Fruit fly (Drosophila melanogaster) whole organism, embryonic: ENCODE measurements around the gene CG9616.

ENCODE experiments used
- CG10543 ChIP-seq: fragments of 200-800 bp; sonication (Bioruptor generic); optimal IDR thresholded peaks from 3 replicates; lab custom pipeline; 2017; ENCODE audit warnings: missing biosample characterization, mild to moderate bottlenecking, missing genetic modification characterization, moderate library complexity
- CG11695 ChIP-seq: fragments of 200-800 bp; sonication (Bioruptor generic); IDR thresholded peaks from 3 replicates; pipeline ENCODE4 v1.3.6; 2022; ENCODE audit warnings: missing biosample characterization, missing genetic modification characterization
- CG12155 ChIP-seq: fragments of 200-800 bp; sonication (Bioruptor generic); optimal IDR thresholded peaks from 3 replicates; lab custom pipeline; 2016; ENCODE audit warnings: missing biosample characterization, missing genetic modification characterization
- CG13287 ChIP-seq: fragments of 200-800 bp; sonication (Bioruptor generic); IDR thresholded peaks from 2 replicates; pipeline ENCODE4 v1.3.6; 2022; ENCODE audit warnings: missing biosample characterization, missing genetic modification characterization; ENCODE audit not compliant: partially characterized antibody
- CG13424 ChIP-seq: fragments of 200-800 bp; sonication (Bioruptor generic); optimal IDR thresholded peaks from 2 replicates; lab custom pipeline; 2019; ENCODE audit warnings: missing biosample characterization, mild to moderate bottlenecking, missing genetic modification characterization, moderate library complexity
- CG15514 ChIP-seq: fragments of 200-800 bp; sonication (Bioruptor generic); optimal IDR thresholded peaks from 3 replicates; lab custom pipeline; 2017; ENCODE audit warnings: missing biosample characterization, missing genetic modification characterization, mild to moderate bottlenecking, moderate library complexity, missing genetic modification reagents
- CG15601 ChIP-seq: fragments of 200-800 bp; sonication (Bioruptor generic); optimal IDR thresholded peaks from 3 replicates; lab custom pipeline; 2019; ENCODE audit warnings: missing biosample characterization, mild to moderate bottlenecking, missing genetic modification characterization, moderate library complexity
- CG17385 ChIP-seq: fragments of 200-800 bp; sonication (Bioruptor generic); optimal IDR thresholded peaks from 3 replicates; lab custom pipeline; 2018; ENCODE audit warnings: missing biosample characterization, mild to moderate bottlenecking, missing genetic modification characterization
- CG17829 ChIP-seq: fragments of 200-800 bp; optimal IDR thresholded peaks from 2 replicates; lab custom pipeline; 2019; ENCODE audit warnings: missing biosample characterization, mild to moderate bottlenecking, missing genetic modification characterization, moderate library complexity
- CG1792 ChIP-seq: fragments of 200-800 bp; sonication (Bioruptor generic); optimal IDR thresholded peaks from 2 replicates; lab custom pipeline; 2016; ENCODE audit warnings: missing biosample characterization, missing genetic modification characterization
- CG18262 ChIP-seq: fragments of 200-800 bp; optimal IDR thresholded peaks from 3 replicates; lab custom pipeline; 2019; ENCODE audit warnings: missing biosample characterization, mild to moderate bottlenecking, missing genetic modification characterization, moderate library complexity
- CG1832 ChIP-seq: fragments of 200-800 bp; sonication (Bioruptor generic); optimal IDR thresholded peaks from 2 replicates; lab custom pipeline; 2017; ENCODE audit warnings: missing biosample characterization, mild to moderate bottlenecking, missing genetic modification characterization, inconsistent platforms
- CG2199 ChIP-seq: fragments of 200-800 bp; sonication (Bioruptor generic); IDR thresholded peaks from 3 replicates; pipeline ENCODE4 v1.3.6; 2022; ENCODE audit warnings: missing biosample characterization, missing genetic modification characterization
- CG2678 ChIP-seq: fragments of 200-800 bp; sonication (Bioruptor generic); optimal IDR thresholded peaks from 3 replicates; lab custom pipeline; 2019; ENCODE audit warnings: missing biosample characterization, mild to moderate bottlenecking, missing genetic modification characterization, moderate library complexity
- CG32767 ChIP-seq: fragments of 200-800 bp; sonication (Bioruptor generic); IDR thresholded peaks from 2 replicates; pipeline ENCODE4 v1.3.6; 2022; ENCODE audit warnings: missing biosample characterization, missing genetic modification characterization
- CG4707 ChIP-seq: fragments of 200-800 bp; sonication (Bioruptor generic); optimal IDR thresholded peaks from 2 replicates; lab custom pipeline; 2018; ENCODE audit warnings: missing biosample characterization, mild to moderate bottlenecking, missing genetic modification characterization, moderate library complexity
- CG4820 ChIP-seq: fragments of 200-800 bp; sonication (Bioruptor generic); optimal IDR thresholded peaks from 3 replicates; lab custom pipeline; 2016; ENCODE audit warnings: missing biosample characterization, missing genetic modification characterization
- CG6272 ChIP-seq: fragments of 200-800 bp; sonication (Bioruptor generic); IDR thresholded peaks from 2 replicates; pipeline ENCODE4 v1.3.6; 2022; ENCODE audit warnings: missing biosample characterization, missing genetic modification characterization
- CG7745 ChIP-seq: fragments of 200-800 bp; sonication (Bioruptor generic); optimal IDR thresholded peaks from 2 replicates; lab custom pipeline; 2018; ENCODE audit warnings: missing biosample characterization, mild to moderate bottlenecking, missing genetic modification characterization, moderate library complexity
- CG8089 ChIP-seq: fragments of 200-800 bp; sonication (Bioruptor generic); optimal IDR thresholded peaks from 3 replicates; lab custom pipeline; 2016; ENCODE audit warnings: missing biosample characterization, missing genetic modification characterization
- CG8290 ChIP-seq, 3 experiments: fragments of 200-800 bp; sonication (Bioruptor generic); optimal IDR thresholded peaks; 2 replicates each; lab custom pipeline; 2016 to 2019; ENCODE audit warnings: missing biosample characterization in 3 of 3, missing genetic modification characterization in 3 of 3, mild to moderate bottlenecking in 2 of 3, moderate library complexity in 1 of 3
- D19A ChIP-seq: fragments of 200-800 bp; optimal IDR thresholded peaks from 3 replicates; lab custom pipeline; 2019; ENCODE audit warnings: missing biosample characterization, mild to moderate bottlenecking, missing genetic modification characterization, moderate library complexity
- Dfd ChIP-seq, 2 experiments: fragments of >200 bp; optimal IDR thresholded peaks; 2 replicates each; lab custom pipeline; 2017; ENCODE audit warnings: missing biosample characterization in 2 of 2, missing genetic modification characterization in 2 of 2
- Drgx ChIP-seq: fragments of 200-800 bp; sonication (Bioruptor generic); IDR thresholded peaks from 2 replicates; pipeline ENCODE4 v1.3.6; 2022; ENCODE audit warnings: missing biosample characterization, missing genetic modification characterization
- Hr51 ChIP-seq, 2 experiments: fragments of 200-800 bp; sonication (Bioruptor generic); optimal IDR thresholded peaks; 2 replicates in 1 of 2; 3 replicates in 1 of 2; lab custom pipeline; 2016 to 2018; ENCODE audit warnings: missing biosample characterization in 2 of 2, missing genetic modification characterization in 2 of 2, mild to moderate bottlenecking in 1 of 2, moderate library complexity in 1 of 2
- Med ChIP-seq: fragments of 200-800 bp; sonication (Bioruptor generic); peaks from one replicate; lab custom pipeline; 2016; ENCODE audit warnings: missing biosample characterization, missing genetic modification characterization, mild to moderate bottlenecking, inconsistent platforms, moderate library complexity
- Ptx1 ChIP-seq: fragments of 200-800 bp; sonication (Bioruptor generic); IDR thresholded peaks from 2 replicates; pipeline ENCODE4 v1.3.6; 2022; ENCODE audit warnings: missing biosample characterization, missing genetic modification characterization
- Xrp1 ChIP-seq: fragments of 200-800 bp; sonication (Bioruptor generic); IDR thresholded peaks from 2 replicates; pipeline ENCODE4 v1.3.6; 2022; ENCODE audit warnings: missing biosample characterization, missing genetic modification characterization
- abd-A ChIP-seq: fragments of 200-800 bp; sonication (Bioruptor generic); optimal IDR thresholded peaks from 3 replicates; lab custom pipeline; 2019; ENCODE audit warnings: missing biosample characterization, mild to moderate bottlenecking, missing genetic modification characterization, moderate library complexity
- bigmax ChIP-seq: fragments of 200-800 bp; sonication (Bioruptor generic); optimal IDR thresholded peaks from 2 replicates; lab custom pipeline; 2018; ENCODE audit warnings: missing biosample characterization, mild to moderate bottlenecking, missing genetic modification characterization
- dysf ChIP-seq: fragments of 200-800 bp; sonication (Bioruptor generic); IDR thresholded peaks from 3 replicates; pipeline ENCODE4 v1.3.6; 2022; ENCODE audit warnings: missing biosample characterization, missing genetic modification characterization
- esg ChIP-seq: fragments of 200-800 bp; sonication (Bioruptor generic); conservative IDR thresholded peaks from 2 replicates; pipeline ENCODE4 v1.3.6; 2022; ENCODE audit warnings: missing biosample characterization, missing genetic modification characterization
- fd64A ChIP-seq: fragments of 200-800 bp; sonication (Bioruptor generic); optimal IDR thresholded peaks from 3 replicates; lab custom pipeline; 2018; ENCODE audit warnings: missing biosample characterization, mild to moderate bottlenecking, missing genetic modification characterization
- gem ChIP-seq: fragments of 200-800 bp; sonication (Bioruptor generic); optimal IDR thresholded peaks from 2 replicates; lab custom pipeline; 2019; ENCODE audit warnings: missing biosample characterization, mild to moderate bottlenecking, missing genetic modification characterization, moderate library complexity
- grau ChIP-seq: fragments of 200-800 bp; optimal IDR thresholded peaks from 3 replicates; lab custom pipeline; 2019; ENCODE audit warnings: missing biosample characterization, mild to moderate bottlenecking, missing genetic modification characterization, moderate library complexity
- lbe ChIP-seq: fragments of 200-800 bp; sonication (Bioruptor generic); optimal IDR thresholded peaks from 2 replicates; lab custom pipeline; 2016; ENCODE audit warnings: missing biosample characterization, mild to moderate bottlenecking, missing genetic modification characterization
- lov ChIP-seq, 2 experiments: fragments of 200-800 bp in 1 of 2; fragments of >200 bp in 1 of 2; sonication (Bioruptor generic) in 1 of 2; IDR thresholded peaks in 1 of 2; optimal IDR thresholded peaks in 1 of 2; 2 replicates in 1 of 2; 3 replicates in 1 of 2; pipeline versions ENCODE4 v1.3.6 to Lab custom; 2017 to 2022; ENCODE audit warnings: missing biosample characterization in 1 of 2, missing genetic modification characterization in 1 of 2
- oc ChIP-seq: fragments of 200-800 bp; sonication (Bioruptor generic); optimal IDR thresholded peaks from 2 replicates; lab custom pipeline; 2018; ENCODE audit warnings: missing biosample characterization, mild to moderate bottlenecking, missing genetic modification characterization, moderate library complexity
- pho ChIP-seq: fragments of 200-800 bp; sonication (Bioruptor generic); optimal IDR thresholded peaks from 2 replicates; lab custom pipeline; 2016; ENCODE audit warnings: missing biosample characterization, missing genetic modification characterization
- phol ChIP-seq: fragments of 200-800 bp; sonication (Bioruptor generic); optimal IDR thresholded peaks from 3 replicates; lab custom pipeline; 2018; ENCODE audit warnings: missing biosample characterization, mild to moderate bottlenecking, missing genetic modification characterization, moderate library complexity
- pzg ChIP-seq: fragments of 200-800 bp; sonication (Bioruptor generic); optimal IDR thresholded peaks from 3 replicates; lab custom pipeline; 2018; ENCODE audit warnings: missing biosample characterization, mild to moderate bottlenecking, missing genetic modification characterization, moderate library complexity
- sens ChIP-seq: fragments of 200-800 bp; sonication (Bioruptor generic); peaks from one replicate; lab custom pipeline; 2016; ENCODE audit warnings: missing biosample characterization, missing genetic modification characterization
- seq ChIP-seq: fragments of 200-800 bp; sonication (Bioruptor generic); IDR thresholded peaks from 2 replicates; pipeline ENCODE4 v1.3.6; 2022; ENCODE audit warnings: missing biosample characterization, missing genetic modification characterization
- tgo ChIP-seq: fragments of 200-800 bp; sonication (Bioruptor generic); IDR thresholded peaks from 3 replicates; pipeline ENCODE4 v1.3.6; 2022; ENCODE audit warnings: missing biosample characterization, missing genetic modification characterization
- toy ChIP-seq: fragments of 200-800 bp; sonication (Bioruptor generic); IDR thresholded peaks from 2 replicates; pipeline ENCODE4 v1.3.6; 2022; ENCODE audit warnings: missing biosample characterization, missing genetic modification characterization

CG9616 gene

dm6 chr3R:14282215-14283041 lies 37.2 kb upstream of the CG9616 start (continued):
- TF ChIP-seq lbe (GFP tag; lab: Kevin White, UChicago) (no peak), Xrp1 (GFP tag; lab: Robert Waterston, UW) (no peak), CG17385 (peak; percentile 40), CG32767 (GFP tag; lab: Robert Waterston, UW) (no peak), CG2199 (GFP tag; lab: Robert Waterston, UW) (no peak), abd-A (peak; percentile 63), CG10543 (GFP tag; lab: Kevin White, UChicago) (no peak), CG11695 (no peak), CG15601 (tag; lab: Kevin White, UChicago) (no peak), CG1832 (GFP tag; lab: Kevin White, UChicago) (peak; percentile 77), tgo (no peak), Med (GFP tag; lab: Kevin White, UChicago) (peak; percentile 14), fd64A (no peak), CG7745 (tag; lab: Kevin White, UChicago) (peak; percentile 24), CG13287 (GFP tag; lab: Robert Waterston, UW) (no peak), dysf (no peak), CG4707 (GFP tag; lab: Kevin White, UChicago) (no peak)

dm6 chr3R:14280324-14280723 lies 35.1 kb upstream of the CG9616 start:
- peak; percentile 50 for TF ChIP-seq Drgx (GFP tag; lab: Robert Waterston, UW)
- no peak for TF ChIP-seq seq
- TF ChIP-seq sens (GFP tag; lab: Kevin White, UChicago): peak; percentile 33

dm6 chr3R:14279311-14279998 lies 34.2 kb upstream of the CG9616 start:
- TF ChIP-seq CG18262 (tag; lab: Kevin White, UChicago) (peak; percentile 40), lov (optimal IDR thresholded peaks at IDR 0.05; lab: Kevin White, UChicago) (no peak), lov (GFP tag; IDR thresholded peaks at IDR 0.05; lab: Robert Waterston, UW) (no peak), grau (tag; lab: Kevin White, UChicago) (peak; percentile 51), pho (no peak), phol (tag; lab: Kevin White, UChicago) (peak; percentile 21), CG8089 (GFP tag; lab: Kevin White, UChicago) (no peak), CG17829 (tag; lab: Kevin White, UChicago) (peak; percentile 45), Hr51 (GFP tag; optimal IDR thresholded peaks at IDR 0.05; lab: Kevin White, UChicago) (peak in 1 of 2 experiments; percentile 52), gem (tag; lab: Kevin White, UChicago) (peak; percentile 66), Ptx1 (GFP tag; lab: Robert Waterston, UW) (0 out of 2 replicates have a peak, but pooled peaks have one; percentile 25), CG6272 (GFP tag; lab: Robert Waterston, UW) (no peak), CG2678 (tag; lab: Kevin White, UChicago) (peak; percentile 65), CG8290 (GFP tag; optimal IDR thresholded peaks at IDR 0.05; lab: Kevin White, UChicago) (peak; percentile 34), CG8290 (tag; optimal IDR thresholded peaks at IDR 0.05; lab: Kevin White, UChicago) (no peak), esg (GFP tag; lab: Robert Waterston, UW) (peak; percentile 34; the same call in 1 of the 2 replicates), toy (GFP tag; lab: Robert Waterston, UW) (no peak), pzg (GFP tag; lab: Kevin White, UChicago) (no peak), CG15514 (no peak), Med (GFP tag; lab: Kevin White, UChicago) (peak; percentile 72), oc (tag; lab: Kevin White, UChicago) (no peak), CG13424 (tag; lab: Kevin White, UChicago) (peak; percentile 35), bigmax (GFP tag; lab: Kevin White, UChicago) (no peak), CG4820 (GFP tag; lab: Kevin White, UChicago) (no peak), D19A (tag; lab: Kevin White, UChicago) (peak; percentile 43), Dfd (GFP tag; optimal IDR thresholded peaks at IDR 0.05; lab: Kevin White, UChicago) (peak in 1 of 2 experiments; percentile 39), CG12155 (GFP tag; lab: Kevin White, UChicago) (no peak), CG1792 (GFP tag; lab: Kevin White, UChicago) (no peak)
